Worm (Caenorhabditis elegans) whole organism, mixed stage, embryonic: ENCODE measurements around the gene grsp-1.

ENCODE experiments used
- drap-1 ChIP-seq: fragments of 200-800 bp; sonication (Bioruptor generic); optimal IDR thresholded peaks from 3 replicates; lab custom pipeline; 2018; ENCODE audit warnings: mild to moderate bottlenecking, missing genetic modification characterization, missing compliant biosample characterization
- elt-1 ChIP-seq: sonication (generic microtip); optimal IDR thresholded peaks from 2 replicates; lab custom pipeline; 2017; ENCODE audit warnings: missing genetic modification characterization, mild to moderate bottlenecking, missing compliant biosample characterization, antibody characterized with exemption, moderate library complexity, borderline replicate concordance; ENCODE audit not compliant: insufficient read depth
- elt-3 ChIP-seq: fragments of 150-350 bp; optimal IDR thresholded peaks from 2 replicates; lab custom pipeline; 2014; ENCODE audit warnings: missing biosample characterization, missing genetic modification characterization
- lin-13 ChIP-seq: fragments of 150-350 bp; optimal IDR thresholded peaks from 2 replicates; lab custom pipeline; 2014; ENCODE audit warnings: missing biosample characterization, missing genetic modification characterization
- lin-32 ChIP-seq: fragments of 200-800 bp; sonication (Bioruptor generic); optimal IDR thresholded peaks from 2 replicates; lab custom pipeline; 2018; ENCODE audit warnings: mild to moderate bottlenecking, missing genetic modification characterization, missing compliant biosample characterization
- nhr-12 ChIP-seq: fragments of 150-350 bp; optimal IDR thresholded peaks from 2 replicates; lab custom pipeline; 2014; ENCODE audit warnings: missing biosample characterization, missing genetic modification characterization
- nhr-237 ChIP-seq: fragments of 150-350 bp; optimal IDR thresholded peaks from 2 replicates; lab custom pipeline; 2014; ENCODE audit warnings: missing biosample characterization, missing genetic modification characterization
- snpc-4 ChIP-seq: fragments of 150-350 bp; optimal IDR thresholded peaks from 2 replicates; lab custom pipeline; 2014; ENCODE audit warnings: missing biosample characterization, missing genetic modification characterization
- unc-62 ChIP-seq: fragments of 150-350 bp; optimal IDR thresholded peaks from 2 replicates; lab custom pipeline; 2014; ENCODE audit warnings: missing biosample characterization, missing genetic modification reagents, missing genetic modification characterization

ce11 chrV:19623523-19624312 is 14.4 kb downstream of the grsp-1 start:
- TF ChIP-seq nhr-237: no peak
- no peak for TF ChIP-seq elt-3 (tag; lab: Kevin White, UChicago)
- TF ChIP-seq elt-1 (tag; lab: Kevin White, UChicago): peak; percentile 64
- TF ChIP-seq unc-62 (GFP tag; lab: Kevin White, UChicago): no peak
- TF ChIP-seq nhr-12 (tag; lab: Kevin White, UChicago): no peak
- no peak for TF ChIP-seq lin-13 (tag; lab: Kevin White, UChicago)
- no peak for TF ChIP-seq drap-1 (GFP tag; lab: Kevin White, UChicago)
- no peak for TF ChIP-seq snpc-4 (tag; lab: Kevin White, UChicago)
- TF ChIP-seq lin-32: no peak
